Fruit fly (Drosophila melanogaster): ENCODE measurements around the gene mtTFB2.

DNA sequence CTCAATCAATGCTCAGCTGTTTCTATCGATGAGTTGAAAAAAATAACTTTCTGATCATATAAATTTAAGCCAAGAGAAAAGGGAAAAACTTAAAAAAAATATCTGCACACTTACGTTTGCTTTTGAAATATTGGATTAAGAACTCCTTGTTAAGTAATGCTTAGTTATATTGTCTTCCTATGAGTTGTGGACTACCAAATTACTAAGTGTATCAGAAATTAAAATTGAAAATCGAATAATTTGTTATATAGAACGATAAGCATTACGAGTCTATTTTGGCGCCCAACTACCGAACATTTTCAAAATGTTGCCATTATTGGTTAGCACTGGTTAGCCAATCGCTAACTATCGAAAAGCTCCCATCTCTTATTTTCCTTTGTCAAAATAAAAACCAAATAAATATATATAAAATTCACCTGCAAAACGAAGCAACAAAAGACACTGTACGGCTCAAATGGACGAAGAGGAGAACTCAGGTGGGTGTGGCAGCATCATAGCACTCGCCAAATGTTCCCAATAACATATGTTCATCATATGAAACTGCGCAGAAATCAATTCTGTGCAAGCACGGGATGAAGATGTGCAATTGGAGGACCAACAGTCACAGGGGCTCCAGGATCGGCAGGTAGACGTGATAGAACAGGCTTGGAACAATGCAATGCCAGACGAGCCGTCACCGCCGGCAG is 3.6 kb downstream of the mtTFB2 start, which contains the start of gene ohgt:
- TF ChIP-seq CG8478 (optimal IDR thresholded peaks at IDR 0.05) (no peak), CTCF (optimal IDR thresholded peaks at IDR 0.05) (no peak)
